Fruit fly (Drosophila melanogaster): Measurements from ENCODE around the gene mfrn.

Gene mfrn

DNA sequence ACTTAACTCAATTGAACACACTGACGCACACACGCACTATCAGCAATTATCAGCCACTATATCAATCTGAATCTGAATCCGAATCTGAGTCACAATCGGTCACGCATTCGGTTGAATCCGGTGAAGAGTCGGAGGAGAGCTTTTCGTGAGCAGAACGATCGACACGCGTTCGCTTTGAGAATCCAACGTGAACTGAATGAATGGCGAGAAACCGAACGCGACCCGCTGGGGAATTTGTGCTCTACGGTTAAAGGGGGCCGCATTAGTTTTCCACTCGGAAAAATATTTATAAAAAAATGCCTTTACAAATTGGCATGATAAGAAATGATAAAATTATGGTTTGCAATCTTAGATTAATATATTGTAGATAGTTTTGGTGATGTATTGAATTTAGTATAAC lies 40.4 kb upstream of the mfrn start, which contains the start of gene betaTub97EF (continued):
- TF ChIP-seq Xbp1 (GFP tag; optimal IDR thresholded peaks at IDR 0.05) (no peak), CG1647 (GFP tag; optimal IDR thresholded peaks at IDR 0.05) (no peak), CG11085 (GFP tag; IDR thresholded peaks at IDR 0.05) (no peak), B-H2 (GFP tag; optimal IDR thresholded peaks at IDR 0.05) (peak; percentile 10), Drgx (GFP tag; IDR thresholded peaks at IDR 0.05) (no peak), gce (GFP tag; IDR thresholded peaks at IDR 0.05) (peak; percentile 18; the same call in 1 of the 3 replicates), sima (GFP tag; optimal IDR thresholded peaks at IDR 0.05) (no peak), GATAe (GFP tag; conservative IDR thresholded peaks at IDR 0.05) (no peak), CG10543 (GFP tag; optimal IDR thresholded peaks at IDR 0.05) (no peak), CG12219 (GFP tag; optimal IDR thresholded peaks at IDR 0.05) (no peak), CG6683 (GFP tag; optimal IDR thresholded peaks at IDR 0.05) (no peak), CG15479 (GFP tag; optimal IDR thresholded peaks at IDR 0.05) (no peak), E2f1 (GFP tag; IDR thresholded peaks at IDR 0.05) (0 out of 2 replicates have a peak, but pooled peaks have one; percentile 28), bigmax (GFP tag; optimal IDR thresholded peaks at IDR 0.05) (no peak), twi (tag; optimal IDR thresholded peaks at IDR 0.05) (no peak), tin (GFP tag; optimal IDR thresholded peaks at IDR 0.05) (no peak), CG9727 (GFP tag; optimal IDR thresholded peaks at IDR 0.05) (no peak), sim (GFP tag; IDR thresholded peaks at IDR 0.05) (no peak), row (GFP tag; IDR thresholded peaks at IDR 0.05) (peak; percentile 48), gcm2 (GFP tag; optimal IDR thresholded peaks at IDR 0.05) (no peak), CG6689 (GFP tag; IDR thresholded peaks at IDR 0.05) (no peak), abd-A (tag; optimal IDR thresholded peaks at IDR 0.05) (no peak), Sin3A (optimal IDR thresholded peaks at IDR 0.05) (no peak), Hmr (GFP tag; optimal IDR thresholded peaks at IDR 0.05) (no peak), chm (GFP tag; IDR thresholded peaks at IDR 0.05) (peak; percentile 39; the same call in 1 of the 2 replicates), CG12769 (tag; optimal IDR thresholded peaks at IDR 0.05) (peak; percentile 93), dati (GFP tag; IDR thresholded peaks at IDR 0.05) (no peak), dmrt99B (tag; optimal IDR thresholded peaks at IDR 0.05) (no peak), cas (GFP tag; IDR thresholded peaks at IDR 0.05) (no peak), nerfin-1 (tag; optimal IDR thresholded peaks at IDR 0.05) (no peak), Bdp1 (GFP tag; optimal IDR thresholded peaks at IDR 0.05) (no peak), CG16815 (GFP tag; optimal IDR thresholded peaks at IDR 0.05) (no peak), pfk (GFP tag; optimal IDR thresholded peaks at IDR 0.05) (no peak), mirr (GFP tag; optimal IDR thresholded peaks at IDR 0.05) (peak; percentile 36), CG7987 (GFP tag; optimal IDR thresholded peaks at IDR 0.05) (peak; percentile 57), kni (GFP tag; optimal IDR thresholded peaks at IDR 0.05) (no peak), slp2 (GFP tag; optimal IDR thresholded peaks at IDR 0.05) (no peak), CG8359 (GFP tag; optimal IDR thresholded peaks at IDR 0.05; ENCODE audit: borderline replicate concordance) (no peak), mld (GFP tag; IDR thresholded peaks at IDR 0.05; ENCODE audit: partially characterized antibody) (no peak), Pdp1 (GFP tag; optimal IDR thresholded peaks at IDR 0.05) (no peak), CG11696 (GFP tag; IDR thresholded peaks at IDR 0.05) (no peak), Gug (GFP tag; IDR thresholded peaks at IDR 0.05) (peak; percentile 20; the same call in 1 of the 4 replicates), Scr (GFP tag; IDR thresholded peaks at IDR 0.05; ENCODE audit: partially characterized antibody) (no peak), Ets97D (GFP tag; optimal IDR thresholded peaks at IDR 0.05) (no peak), CG8089 (GFP tag; optimal IDR thresholded peaks at IDR 0.05) (no peak), CG12299 (tag; optimal IDR thresholded peaks at IDR 0.05) (no peak), kah (GFP tag; optimal IDR thresholded peaks at IDR 0.05) (no peak), CG32532 (GFP tag; IDR thresholded peaks at IDR 0.05) (peak; percentile 35; the same call in 1 of the 2 replicates), toy (GFP tag; IDR thresholded peaks at IDR 0.05) (no peak), CG10321 (GFP tag; IDR thresholded peaks at IDR 0.05) (no peak), HLH4C (GFP tag; IDR thresholded peaks at IDR 0.05; ENCODE audit: partially characterized antibody) (no peak), CG11695 (GFP tag; IDR thresholded peaks at IDR 0.05) (no peak)

Data from whole organism, embryonic.